Fruit fly (Drosophila melanogaster) whole organism, wandering third instar larva: ENCODE data around the gene CG34026.

Experiments
- Abd-B ChIP-seq: fragments of >200 bp; optimal IDR thresholded peaks from 2 replicates; lab custom pipeline; 2017; ENCODE audit warnings: missing biosample characterization, missing genetic modification characterization
- CG32264 ChIP-seq: fragments of 200-800 bp; sonication (Bioruptor generic); optimal IDR thresholded peaks from 2 replicates; lab custom pipeline; 2016; ENCODE audit warnings: missing biosample characterization, missing genetic modification characterization
- CG9705 ChIP-seq: fragments of 200-800 bp; sonication (Bioruptor generic); optimal IDR thresholded peaks from 2 replicates; lab custom pipeline; 2018; ENCODE audit warnings: missing biosample characterization, mild to moderate bottlenecking, missing genetic modification characterization
- CrebA ChIP-seq: fragments of 200-800 bp; sonication (Bioruptor generic); optimal IDR thresholded peaks from 2 replicates; lab custom pipeline; 2016; ENCODE audit warnings: missing biosample characterization, mild to moderate bottlenecking, missing genetic modification characterization, borderline replicate concordance
- Dfd ChIP-seq: fragments of >200 bp; optimal IDR thresholded peaks from 2 replicates; lab custom pipeline; 2017; ENCODE audit warnings: missing biosample characterization, missing genetic modification characterization
- Dif ChIP-seq: fragments of 200-275, 200-300 bp; sonication (Bioruptor generic); optimal IDR thresholded peaks from 2 replicates; lab custom pipeline; 2018; ENCODE audit warnings: missing biosample characterization, missing genetic modification characterization; ENCODE audit not compliant: partially characterized antibody
- GATAd ChIP-seq: sonication (Bioruptor generic); optimal IDR thresholded peaks from 2 replicates; lab custom pipeline; 2016; ENCODE audit warnings: missing biosample characterization, missing genetic modification characterization
- HLH106 ChIP-seq: fragments of 200-800 bp; optimal IDR thresholded peaks from 3 replicates; lab custom pipeline; 2019; ENCODE audit warnings: missing biosample characterization, mild to moderate bottlenecking, missing genetic modification characterization, moderate library complexity
- Hnf4 ChIP-seq: fragments of 200-800 bp; sonication (Bioruptor generic); optimal IDR thresholded peaks from 2 replicates; lab custom pipeline; 2016; ENCODE audit warnings: missing biosample characterization, mild to moderate bottlenecking, missing genetic modification characterization
- Hr78 ChIP-seq: fragments of >200 bp; optimal IDR thresholded peaks from 2 replicates; lab custom pipeline; 2017; ENCODE audit warnings: missing biosample characterization, missing genetic modification characterization
- Hr83 ChIP-seq: fragments of 200-300 bp; sonication (Bioruptor generic); optimal IDR thresholded peaks from 2 replicates; lab custom pipeline; 2016; ENCODE audit warnings: missing biosample characterization, mild to moderate bottlenecking, missing genetic modification characterization, moderate library complexity; ENCODE audit not compliant: poor library complexity, severe bottlenecking
- Jra ChIP-seq: sonication (Bioruptor generic); optimal IDR thresholded peaks from 2 replicates; lab custom pipeline; 2016; ENCODE audit warnings: missing biosample characterization, missing genetic modification characterization
- Mio ChIP-seq: sonication (Bioruptor generic); optimal IDR thresholded peaks from 2 replicates; lab custom pipeline; 2016; ENCODE audit warnings: missing biosample characterization, missing genetic modification characterization
- Myc ChIP-seq: fragments of >200 bp; optimal IDR thresholded peaks from 2 replicates; lab custom pipeline; 2017
- N ChIP-seq: fragments of >200 bp; optimal IDR thresholded peaks from 2 replicates; lab custom pipeline; 2018; ENCODE audit warnings: missing biosample characterization, missing external identifiers, missing genetic modification characterization
- OdsH ChIP-seq: fragments of 200-800 bp; sonication (Bioruptor generic); optimal IDR thresholded peaks from 2 replicates; lab custom pipeline; 2016; ENCODE audit warnings: missing biosample characterization, mild to moderate bottlenecking, missing genetic modification characterization
- Rel ChIP-seq, 2 experiments: fragments of 200-800 bp; sonication (Bioruptor generic) in 1 of 2; optimal IDR thresholded peaks; 2 replicates in 1 of 2; 3 replicates in 1 of 2; lab custom pipeline; 2016 to 2019; ENCODE audit warnings: mild to moderate bottlenecking in 2 of 2, missing biosample characterization in 2 of 2, missing genetic modification characterization in 2 of 2, moderate library complexity in 1 of 2
- Vsx2 ChIP-seq: fragments of 200-300, 225-300 bp; sonication (Bioruptor generic); optimal IDR thresholded peaks from 2 replicates; lab custom pipeline; 2018; ENCODE audit warnings: missing biosample characterization, missing genetic modification characterization; ENCODE audit not compliant: partially characterized antibody
- br ChIP-seq: fragments of 200-800 bp; sonication (Bioruptor generic); optimal IDR thresholded peaks from 2 replicates; lab custom pipeline; 2016; ENCODE audit warnings: missing biosample characterization, missing genetic modification characterization
- brk ChIP-seq: fragments of 200-800 bp; sonication (Bioruptor generic); optimal IDR thresholded peaks from 2 replicates; lab custom pipeline; 2016; ENCODE audit warnings: missing biosample characterization, mild to moderate bottlenecking, missing genetic modification characterization
- dl ChIP-seq, 2 experiments: fragments of 175-275, 200-275 bp in 1 of 2; fragments of 200-275 bp in 1 of 2; sonication (Bioruptor generic); optimal IDR thresholded peaks; lab custom pipeline; 2018; ENCODE audit warnings: mild to moderate bottlenecking in 2 of 2, missing biosample characterization in 2 of 2, missing genetic modification characterization in 2 of 2, moderate library complexity in 2 of 2; ENCODE audit not compliant: partially characterized antibody in 2 of 2, insufficient read depth in 1 of 2
- dmrt93B ChIP-seq: fragments of 200-800 bp; sonication (Bioruptor generic); optimal IDR thresholded peaks from 2 replicates; lab custom pipeline; 2018; ENCODE audit warnings: missing biosample characterization, mild to moderate bottlenecking, missing genetic modification characterization
- h ChIP-seq: fragments of 200-800 bp; sonication (Bioruptor generic); optimal IDR thresholded peaks from 3 replicates; lab custom pipeline; 2016; ENCODE audit warnings: missing biosample characterization, mild to moderate bottlenecking, missing genetic modification characterization
- jim ChIP-seq: fragments of 175-275, 200-325 bp; sonication (Bioruptor generic); optimal IDR thresholded peaks from 2 replicates; lab custom pipeline; 2016; ENCODE audit warnings: missing biosample characterization, mild to moderate bottlenecking, missing genetic modification characterization
- lola ChIP-seq: fragments of >200 bp; optimal IDR thresholded peaks from 2 replicates; lab custom pipeline; 2017; ENCODE audit warnings: missing biosample characterization, missing genetic modification characterization
- pan ChIP-seq: fragments of >200 bp; optimal IDR thresholded peaks from 2 replicates; lab custom pipeline; 2017
- psq ChIP-seq: fragments of 200-800 bp; sonication (Bioruptor generic); optimal IDR thresholded peaks from 3 replicates; lab custom pipeline; 2017; ENCODE audit warnings: missing biosample characterization, mild to moderate bottlenecking, missing genetic modification characterization, moderate library complexity
- rgr ChIP-seq: fragments of 200-800 bp; sonication (Bioruptor generic); optimal IDR thresholded peaks from 3 replicates; lab custom pipeline; 2016; ENCODE audit warnings: missing biosample characterization, mild to moderate bottlenecking, missing genetic modification characterization
- sage ChIP-seq: fragments of 200-800 bp; sonication (Bioruptor generic); optimal IDR thresholded peaks from 2 replicates; lab custom pipeline; 2016; ENCODE audit warnings: missing biosample characterization, mild to moderate bottlenecking, missing genetic modification characterization
- sv ChIP-seq: fragments of 200-800 bp; sonication (Bioruptor generic); optimal IDR thresholded peaks from 3 replicates; lab custom pipeline; 2016; ENCODE audit warnings: missing biosample characterization, missing genetic modification characterization
- usp ChIP-seq: fragments of >200 bp; optimal IDR thresholded peaks from 2 replicates; lab custom pipeline; 2017; ENCODE audit warnings: missing biosample characterization, missing genetic modification characterization
- woc ChIP-seq: sonication (Bioruptor generic); optimal IDR thresholded peaks from 2 replicates; lab custom pipeline; 2016; ENCODE audit warnings: missing biosample characterization, mild to moderate bottlenecking, missing genetic modification characterization

Gene CG34026

dm6 chrX:9502286-9502685 is 31.3 kb upstream of the CG34026 start:
- TF ChIP-seq brk (GFP tag; lab: Kevin White, UChicago) (peak; percentile 43), Hnf4 (GFP tag; lab: Kevin White, UChicago) (no peak)

- TF ChIP-seq jim (GFP tag; lab: Kevin White, UChicago) (no peak), CG32264 (GFP tag; lab: Kevin White, UChicago) (no peak), CG9705 (GFP tag; lab: Kevin White, UChicago) (no peak), N (GFP tag; lab: Kevin White, UChicago) (no peak), dl (GFP tag; optimal IDR thresholded peaks at IDR 0.05; lab: Kevin White, UChicago; ENCODE audit: insufficient read depth in 1 of 2, partially characterized antibody in 2 of 2) (no peak), GATAd (no peak), sv (no peak), usp (GFP tag; lab: Kevin White, UChicago) (no peak)
These were observed 22.4 kb upstream of the CG34026 start, which contains the start of gene CG34028 for dm6 chrX:9511224-9511623. Gene CG34028, plus strand, starts transcription at chrX:9511524.

dm6 chrX:9520175-9520574 is 13.4 kb upstream of the CG34026 start:
- no peak for TF ChIP-seq psq
- TF ChIP-seq rgr, result no peak
- TF ChIP-seq CG32264 (GFP tag; lab: Kevin White, UChicago), result no peak
- TF ChIP-seq Myc (lab: Kevin White, UChicago), result no peak
- no peak for TF ChIP-seq dmrt93B (GFP tag; lab: Kevin White, UChicago)
- TF ChIP-seq woc (GFP tag; lab: Kevin White, UChicago), result no peak
- TF ChIP-seq HLH106, result no peak
- no peak for TF ChIP-seq br (GFP tag; lab: Kevin White, UChicago)
- TF ChIP-seq Rel (GFP tag; optimal IDR thresholded peaks at IDR 0.05; lab: Kevin White, UChicago), result no peak
- TF ChIP-seq Rel (tag; optimal IDR thresholded peaks at IDR 0.05; lab: Kevin White, UChicago), result no peak
- no peak for TF ChIP-seq dl (GFP tag; optimal IDR thresholded peaks at IDR 0.05; lab: Kevin White, UChicago; ENCODE audit: insufficient read depth in 1 of 2, partially characterized antibody in 2 of 2)
- no peak for TF ChIP-seq CrebA (GFP tag; lab: Kevin White, UChicago)
- TF ChIP-seq h (GFP tag; lab: Kevin White, UChicago), result no peak

- no peak for TF ChIP-seq sage (GFP tag; lab: Kevin White, UChicago)
- TF ChIP-seq Myc (lab: Kevin White, UChicago), result no peak
- TF ChIP-seq lola (GFP tag; lab: Kevin White, UChicago), result no peak
- TF ChIP-seq Dfd, result no peak
- no peak for TF ChIP-seq rgr
- no peak for TF ChIP-seq CrebA (GFP tag; lab: Kevin White, UChicago)
- TF ChIP-seq Hr78 (GFP tag; lab: Kevin White, UChicago), result no peak
- TF ChIP-seq dmrt93B (GFP tag; lab: Kevin White, UChicago), result no peak
- TF ChIP-seq Hr83 (GFP tag; lab: Kevin White, UChicago), result no peak
- no peak for TF ChIP-seq HLH106
- TF ChIP-seq pan (lab: Kevin White, UChicago), result no peak
- TF ChIP-seq usp (GFP tag; lab: Kevin White, UChicago), result no peak
- TF ChIP-seq woc (GFP tag; lab: Kevin White, UChicago), result no peak
- no peak for TF ChIP-seq OdsH (GFP tag; lab: Kevin White, UChicago)
- TF ChIP-seq Vsx2 (GFP tag; lab: Kevin White, UChicago), result no peak
- TF ChIP-seq, all 38 proteins: peak for 0
These were observed 10.1 kb upstream of the CG34026 start for dm6 chrX:9523543-9523942.

dm6 chrX:9531869-9532268 is 1.7 kb upstream of the CG34026 start:
- TF ChIP-seq Hr83 (GFP tag; lab: Kevin White, UChicago), result no peak
- TF ChIP-seq Hr78 (GFP tag; lab: Kevin White, UChicago), result no peak
- TF ChIP-seq Myc (lab: Kevin White, UChicago), result no peak
- no peak for TF ChIP-seq sv
- no peak for TF ChIP-seq dl (GFP tag; optimal IDR thresholded peaks at IDR 0.05; lab: Kevin White, UChicago; ENCODE audit: insufficient read depth in 1 of 2, partially characterized antibody in 2 of 2)
- no peak for TF ChIP-seq Dif
- no peak for TF ChIP-seq sage (GFP tag; lab: Kevin White, UChicago)
- no peak for TF ChIP-seq Jra (GFP tag; lab: Kevin White, UChicago)
- no peak for TF ChIP-seq rgr
- TF ChIP-seq pan (lab: Kevin White, UChicago), result no peak
- no peak for TF ChIP-seq Mio
- TF ChIP-seq Abd-B (GFP tag; lab: Kevin White, UChicago), result no peak
- no peak for TF ChIP-seq Hnf4 (GFP tag; lab: Kevin White, UChicago)
